Worm (Caenorhabditis elegans): Measurements from ENCODE around the gene C28G1.2.

ce11 chrX:8800355-8800754, 35.5 kb upstream of the C28G1.2 start:
- TF ChIP-seq lin-13 (tag; optimal IDR thresholded peaks at IDR 0.05) (no peak), sem-2 (GFP tag; optimal IDR thresholded peaks at IDR 0.05) (no peak), nhr-76 (tag; optimal IDR thresholded peaks at IDR 0.05) (no peak), unc-39 (tag; optimal IDR thresholded peaks at IDR 0.05) (no peak), mep-1 (tag; optimal IDR thresholded peaks at IDR 0.05) (no peak)
